Worm (Caenorhabditis elegans): Measurements from ENCODE around the gene rfc-4.

The rfc-4 gene

DNA sequence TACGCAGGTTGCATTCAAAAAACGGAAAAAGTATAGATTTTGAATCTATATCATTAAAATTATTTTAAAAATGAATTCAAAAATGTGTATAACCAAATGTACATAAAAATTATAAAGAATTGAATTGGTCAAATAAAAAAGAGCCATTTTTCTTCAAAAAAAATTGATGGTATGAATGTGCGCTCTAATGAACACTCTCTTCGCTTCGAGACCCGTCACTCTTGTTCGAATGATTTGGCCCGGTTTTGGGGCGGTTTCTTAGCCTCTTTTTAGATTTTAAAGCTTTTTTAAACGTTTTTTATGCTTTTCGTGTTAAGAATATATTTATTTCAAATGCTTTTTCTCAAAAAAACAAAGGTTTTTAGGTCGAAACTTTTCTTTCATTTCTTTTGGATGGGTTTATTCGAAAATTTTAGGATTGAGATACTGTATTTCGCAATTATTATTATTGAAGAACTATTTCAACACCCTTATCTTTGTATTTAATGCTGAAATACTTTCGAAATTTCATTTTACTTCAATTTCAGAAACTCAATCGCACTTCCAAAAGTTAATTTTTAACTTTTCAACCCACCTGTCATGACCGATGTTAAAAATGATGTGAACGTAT is 42.4 kb upstream of the rfc-4 start, which contains the start of gene inf-1:
inf-1 (plus strand) TSS at position 577 of the 610 bp plus-strand sequence.
- TF ChIP-seq F33H1.4 (GFP tag; IDR thresholded peaks at IDR 0.05) (peak; percentile 74), ceh-100 (GFP tag; IDR thresholded peaks at IDR 0.05) (no peak), efl-1 (GFP tag; optimal IDR thresholded peaks at IDR 0.05) (peak; percentile 36), lin-54 (GFP tag; optimal IDR thresholded peaks at IDR 0.05) (peak; percentile 18), mcd-1 (GFP tag; IDR thresholded peaks at IDR 0.05) (peak; percentile 77), ZK185.1 (tag; optimal IDR thresholded peaks at IDR 0.05; ENCODE audit: poor library complexity, severe bottlenecking) (no peak), snpc-1.3 (tag; optimal IDR thresholded peaks at IDR 0.05; ENCODE audit: insufficient read depth) (peak; percentile 28), ama-1 (optimal IDR thresholded peaks at IDR 0.05) (no peak), ama-1 (GFP tag; optimal IDR thresholded peaks at IDR 0.05) (no peak), F23B12.7 (tag; optimal IDR thresholded peaks at IDR 0.05; ENCODE audit: insufficient read depth) (peak; percentile 51), snpc-3.4 (tag; optimal IDR thresholded peaks at IDR 0.05) (peak; percentile 9), cebp-1 (GFP tag; IDR thresholded peaks at IDR 0.05) (peak; percentile 68; the same call in 1 of the 2 replicates), cebp-1 (tag; optimal IDR thresholded peaks at IDR 0.05) (peak; percentile 95), F10E7.11 (tag; optimal IDR thresholded peaks at IDR 0.05) (no peak), dpl-1 (GFP tag; optimal IDR thresholded peaks at IDR 0.05) (peak; percentile 46), snpc-1.1 (tag; optimal IDR thresholded peaks at IDR 0.05; ENCODE audit: insufficient read depth) (peak; percentile 5), F57A8.1 (GFP tag; optimal IDR thresholded peaks at IDR 0.05) (no peak)

DNA sequence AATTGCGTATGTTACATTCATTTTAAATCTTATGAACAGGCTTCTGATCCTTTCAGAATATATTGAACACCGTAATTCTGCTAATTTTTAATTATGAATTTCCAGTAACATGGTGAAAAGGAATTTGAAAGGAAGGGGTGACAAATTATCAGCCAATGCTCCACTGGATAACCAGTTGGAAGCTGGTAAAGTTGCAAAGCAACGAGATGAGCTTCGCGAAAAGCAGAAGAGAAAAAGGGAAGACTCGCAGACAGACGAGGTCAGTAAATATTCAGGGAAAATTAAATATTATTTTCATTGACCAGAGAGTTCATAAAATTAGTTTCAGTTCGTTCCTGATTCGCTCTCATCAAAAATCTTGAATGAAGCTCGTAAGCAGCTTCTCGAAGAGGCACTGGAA is 40.2 kb upstream of the rfc-4 start, which contains the start of gene byn-1:
byn-1 (plus strand) TSS at position 106 of the 400 bp plus-strand sequence.
- no peak for TF ChIP-seq aptf-2 (GFP tag; conservative IDR thresholded peaks at IDR 0.05)
- TF ChIP-seq snpc-1.1 (tag; optimal IDR thresholded peaks at IDR 0.05; ENCODE audit: insufficient read depth): peak; percentile 9
- TF ChIP-seq hlh-12 (tag; optimal IDR thresholded peaks at IDR 0.05): no peak
- no peak for TF ChIP-seq ztf-25 (GFP tag; IDR thresholded peaks at IDR 0.05)
- no peak; the same call in 1 of the 2 replicates for TF ChIP-seq ekl-4 (GFP tag; IDR thresholded peaks at IDR 0.05)
- no peak for TF ChIP-seq nhr-179 (tag; optimal IDR thresholded peaks at IDR 0.05)
- TF ChIP-seq D2030.7 (GFP tag; IDR thresholded peaks at IDR 0.05): no peak
- TF ChIP-seq dpl-1 (GFP tag; optimal IDR thresholded peaks at IDR 0.05): no peak
- TF ChIP-seq Y53G8AR.9 (GFP tag; conservative IDR thresholded peaks at IDR 0.05): 0 out of 2 replicates have a peak, but pooled peaks have one; percentile 50
- peak; percentile 25; the same call in 1 of the 2 replicates for TF ChIP-seq mcd-1 (GFP tag; IDR thresholded peaks at IDR 0.05)
- TF ChIP-seq nhr-90 (tag; optimal IDR thresholded peaks at IDR 0.05): no peak
- no peak for TF ChIP-seq F57A8.1 (GFP tag; optimal IDR thresholded peaks at IDR 0.05)
- peak; percentile 56 for TF ChIP-seq madf-6 (GFP tag; IDR thresholded peaks at IDR 0.05)
- peak; percentile 24 for TF ChIP-seq lin-54 (GFP tag; optimal IDR thresholded peaks at IDR 0.05)
- no peak for TF ChIP-seq akir-1 (GFP tag; optimal IDR thresholded peaks at IDR 0.05)
- peak; percentile 5 for TF ChIP-seq repo-1 (tag; optimal IDR thresholded peaks at IDR 0.05)
- peak; percentile 76 for TF ChIP-seq fkh-3 (tag; optimal IDR thresholded peaks at IDR 0.05)
- TF ChIP-seq lin-35 (GFP tag; optimal IDR thresholded peaks at IDR 0.05): no peak
- TF ChIP-seq B0019.2 (GFP tag; conservative IDR thresholded peaks at IDR 0.05): no peak
- TF ChIP-seq ceh-79 (tag; optimal IDR thresholded peaks at IDR 0.05): no peak
- no peak for TF ChIP-seq Y53F4B.3 (GFP tag; IDR thresholded peaks at IDR 0.05)
- peak; percentile 35; the same call in 1 of the 2 replicates for TF ChIP-seq Y56A3A.18 (GFP tag; IDR thresholded peaks at IDR 0.05)
- no peak for TF ChIP-seq lin-40 (tag; optimal IDR thresholded peaks at IDR 0.05)
- peak; percentile 69 for TF ChIP-seq hsf-1 (GFP tag; IDR thresholded peaks at IDR 0.05)
- TF ChIP-seq atf-7 (tag; optimal IDR thresholded peaks at IDR 0.05): peak; percentile 33
- TF ChIP-seq sptf-2 (GFP tag; optimal IDR thresholded peaks at IDR 0.05): no peak
- no peak for TF ChIP-seq chd-7 (tag; optimal IDR thresholded peaks at IDR 0.05)
- peak; percentile 25 for TF ChIP-seq dpff-1 (tag; optimal IDR thresholded peaks at IDR 0.05)
- TF ChIP-seq snpc-3.4 (tag; optimal IDR thresholded peaks at IDR 0.05): peak; percentile 32
- no peak for TF ChIP-seq sdz-38 (tag; optimal IDR thresholded peaks at IDR 0.05)
- TF ChIP-seq attf-6 (GFP tag; IDR thresholded peaks at IDR 0.05): no peak
- TF ChIP-seq ztf-22 (GFP tag; optimal IDR thresholded peaks at IDR 0.05): no peak
- TF ChIP-seq lir-1 (GFP tag; conservative IDR thresholded peaks at IDR 0.05): no peak
- TF ChIP-seq ZK185.1 (tag; optimal IDR thresholded peaks at IDR 0.05; ENCODE audit: poor library complexity, severe bottlenecking): no peak
- peak; percentile 46 for TF ChIP-seq hrde-1 (tag; optimal IDR thresholded peaks at IDR 0.05; ENCODE audit: borderline replicate concordance)
- no peak for TF ChIP-seq F23B12.7 (tag; optimal IDR thresholded peaks at IDR 0.05; ENCODE audit: insufficient read depth)

Data from whole organism, young adult.